Fruit fly (Drosophila melanogaster) whole organism, embryonic: ENCODE results near the gene CG31875.
A peak's percentile ranks its signal among the peaks of the same experiment; 100 is the strongest.

Experiments
- CG10209 ChIP-seq: fragments of 200-800 bp; sonication (Bioruptor generic); optimal IDR thresholded peaks from 3 replicates; lab custom pipeline; 2017; ENCODE audit warnings: missing biosample characterization, mild to moderate bottlenecking, missing genetic modification characterization, missing genetic modification reagents
- CG11093 ChIP-seq: fragments of 200-800 bp; sonication (Bioruptor generic); IDR thresholded peaks from 3 replicates; pipeline ENCODE4 v1.3.6; 2022; ENCODE audit warnings: missing biosample characterization, missing genetic modification characterization
- CG13123 ChIP-seq: fragments of 200-800 bp; sonication (Bioruptor generic); optimal IDR thresholded peaks from 2 replicates; lab custom pipeline; 2016; ENCODE audit warnings: missing biosample characterization, missing genetic modification characterization
- CG15601 ChIP-seq: fragments of 200-800 bp; sonication (Bioruptor generic); optimal IDR thresholded peaks from 3 replicates; lab custom pipeline; 2019; ENCODE audit warnings: missing biosample characterization, mild to moderate bottlenecking, missing genetic modification characterization, moderate library complexity
- CG15696 ChIP-seq: fragments of 200-800 bp; sonication (Bioruptor generic); optimal IDR thresholded peaks from 2 replicates; lab custom pipeline; 2019; ENCODE audit warnings: missing biosample characterization, mild to moderate bottlenecking, missing genetic modification characterization, moderate library complexity
- CG17912 ChIP-seq: fragments of 200-800 bp; sonication (Bioruptor generic); optimal IDR thresholded peaks from 2 replicates; lab custom pipeline; 2018; ENCODE audit warnings: missing biosample characterization, mild to moderate bottlenecking, missing genetic modification characterization
- CG18599 ChIP-seq: fragments of 200-800 bp; sonication (Bioruptor generic); optimal IDR thresholded peaks from 3 replicates; lab custom pipeline; 2017; ENCODE audit warnings: missing biosample characterization, missing genetic modification characterization, mild to moderate bottlenecking, moderate library complexity, missing genetic modification reagents
- CG34224 ChIP-seq: fragments of 200-800 bp; sonication (Bioruptor generic); IDR thresholded peaks from 3 replicates; pipeline ENCODE4 v1.3.6; 2022; ENCODE audit warnings: missing biosample characterization, missing genetic modification characterization; ENCODE audit not compliant: partially characterized antibody
- CG4707 ChIP-seq: fragments of 200-800 bp; sonication (Bioruptor generic); optimal IDR thresholded peaks from 2 replicates; lab custom pipeline; 2018; ENCODE audit warnings: missing biosample characterization, mild to moderate bottlenecking, missing genetic modification characterization, moderate library complexity
- CG5180 ChIP-seq: fragments of 200-800 bp; sonication (Bioruptor generic); optimal IDR thresholded peaks from 3 replicates; lab custom pipeline; 2017; ENCODE audit warnings: missing biosample characterization, missing genetic modification characterization, mild to moderate bottlenecking, moderate library complexity, missing genetic modification reagents
- CG6654 ChIP-seq: fragments of 200-800 bp; sonication (Bioruptor generic); optimal IDR thresholded peaks from 2 replicates; lab custom pipeline; 2017; ENCODE audit warnings: missing biosample characterization, mild to moderate bottlenecking, missing genetic modification characterization
- CG7987 ChIP-seq: fragments of 200-800 bp; sonication (Bioruptor generic); optimal IDR thresholded peaks from 2 replicates; lab custom pipeline; 2018; ENCODE audit warnings: missing biosample characterization, mild to moderate bottlenecking, missing genetic modification characterization, moderate library complexity
- CG8359 ChIP-seq: fragments of 200-800 bp; sonication (Bioruptor generic); optimal IDR thresholded peaks from 2 replicates; lab custom pipeline; 2017; ENCODE audit warnings: missing biosample characterization, mild to moderate bottlenecking, missing genetic modification characterization, borderline replicate concordance
- CG9437 ChIP-seq: fragments of 200-800 bp; sonication (Bioruptor generic); optimal IDR thresholded peaks from 2 replicates; lab custom pipeline; 2018; ENCODE audit warnings: missing biosample characterization, mild to moderate bottlenecking, missing genetic modification characterization
- CG9727 ChIP-seq: fragments of 200-800 bp; sonication (Bioruptor generic); optimal IDR thresholded peaks from 3 replicates; lab custom pipeline; 2017; ENCODE audit warnings: missing biosample characterization, mild to moderate bottlenecking, missing genetic modification characterization
- CTCF ChIP-seq: fragments of 200-800 bp; sonication (Bioruptor generic); optimal IDR thresholded peaks from 2 replicates; lab custom pipeline; 2017; ENCODE audit warnings: missing biosample characterization, mild to moderate bottlenecking, missing genetic modification characterization, moderate library complexity
- Deaf1 ChIP-seq: fragments of 200-800 bp; optimal IDR thresholded peaks from 3 replicates; lab custom pipeline; 2019; ENCODE audit warnings: missing biosample characterization, mild to moderate bottlenecking, missing genetic modification characterization, moderate library complexity
- Dll ChIP-seq: fragments of 200-800 bp; sonication (Bioruptor generic); IDR thresholded peaks from 4 replicates; pipeline ENCODE4 v1.3.6; 2022; ENCODE audit warnings: missing biosample characterization, missing genetic modification characterization; ENCODE audit not compliant: partially characterized antibody
- HHEX ChIP-seq: fragments of 200-800 bp; sonication (Bioruptor generic); optimal IDR thresholded peaks from 3 replicates; lab custom pipeline; 2017; ENCODE audit warnings: missing biosample characterization, mild to moderate bottlenecking, missing genetic modification characterization, missing genetic modification reagents
- HmgD ChIP-seq: fragments of 200-800 bp; sonication (Bioruptor generic); optimal IDR thresholded peaks from 3 replicates; lab custom pipeline; 2016; ENCODE audit warnings: missing biosample characterization, missing genetic modification characterization
- HmgZ ChIP-seq: fragments of 200-800 bp; sonication (Bioruptor generic); optimal IDR thresholded peaks from 2 replicates; lab custom pipeline; 2018; ENCODE audit warnings: missing biosample characterization, mild to moderate bottlenecking, missing genetic modification characterization
- Hr78 ChIP-seq, 2 experiments: fragments of 200-800 bp in 1 of 2; fragments of >200 bp in 1 of 2; sonication (Bioruptor generic) in 1 of 2; optimal IDR thresholded peaks; 2 replicates each; lab custom pipeline; 2017 to 2019; ENCODE audit warnings: missing biosample characterization in 2 of 2, missing genetic modification characterization in 2 of 2, mild to moderate bottlenecking in 1 of 2, moderate library complexity in 1 of 2
- Jarid2 ChIP-seq: fragments of 200-800 bp; sonication (Bioruptor generic); optimal IDR thresholded peaks from 3 replicates; lab custom pipeline; 2017; ENCODE audit warnings: mild to moderate bottlenecking, missing biosample characterization, missing genetic modification reagents, missing genetic modification characterization
- NC2β ChIP-seq: fragments of 200-800 bp; sonication (Bioruptor generic); optimal IDR thresholded peaks from 2 replicates; lab custom pipeline; 2016; ENCODE audit warnings: missing biosample characterization, missing genetic modification characterization
- NK7.1 ChIP-seq: fragments of 200-800 bp; sonication (Bioruptor generic); optimal IDR thresholded peaks from 3 replicates; lab custom pipeline; 2016; ENCODE audit warnings: missing biosample characterization, missing genetic modification characterization
- Oaz ChIP-seq: fragments of 200-800 bp; sonication (Bioruptor generic); IDR thresholded peaks from 2 replicates; pipeline ENCODE4 v1.3.6; 2022; ENCODE audit warnings: missing biosample characterization, missing genetic modification characterization
- Stat92E ChIP-seq, 3 experiments: fragments of >200 bp in 2 of 3; fragments of 200-800 bp in 1 of 3; sonication (Bioruptor generic) in 1 of 3; optimal IDR thresholded peaks; 2 replicates each; lab custom pipeline; 2017 to 2019; ENCODE audit warnings: missing biosample characterization in 3 of 3, missing genetic modification characterization in 3 of 3, mild to moderate bottlenecking in 1 of 3, moderate library complexity in 1 of 3
- TFAM ChIP-seq: fragments of 200-800 bp; sonication (Bioruptor generic); optimal IDR thresholded peaks from 2 replicates; lab custom pipeline; 2017; ENCODE audit warnings: missing biosample characterization, missing genetic modification characterization, inconsistent platforms
- ab ChIP-seq: fragments of 200-800 bp; sonication (Bioruptor generic); optimal IDR thresholded peaks from 2 replicates; lab custom pipeline; 2016; ENCODE audit warnings: missing biosample characterization, missing genetic modification characterization
- al ChIP-seq: fragments of 200-800 bp; sonication (Bioruptor generic); IDR thresholded peaks from 2 replicates; pipeline ENCODE4 v1.3.6; 2022; ENCODE audit warnings: missing biosample characterization, missing genetic modification characterization
- aop ChIP-seq: fragments of 200-800 bp; sonication (Bioruptor generic); IDR thresholded peaks from 2 replicates; pipeline ENCODE4 v1.3.6; 2022; ENCODE audit warnings: missing biosample characterization, missing genetic modification characterization
- btn ChIP-seq: fragments of 200-800 bp; sonication (Bioruptor generic); optimal IDR thresholded peaks from 2 replicates; lab custom pipeline; 2016; ENCODE audit warnings: missing biosample characterization, missing genetic modification characterization
- cad ChIP-seq: fragments of >200 bp; optimal IDR thresholded peaks from 2 replicates; lab custom pipeline; 2017; ENCODE audit warnings: missing biosample characterization, missing genetic modification characterization
- dpn ChIP-seq, 2 experiments: fragments of 200-800 bp; sonication (Bioruptor generic); optimal IDR thresholded peaks; 3 replicates each; lab custom pipeline; 2016; ENCODE audit warnings: missing biosample characterization in 2 of 2, missing genetic modification characterization in 2 of 2
- emc ChIP-seq: fragments of 200-800 bp; sonication (Bioruptor generic); optimal IDR thresholded peaks from 2 replicates; lab custom pipeline; 2016; ENCODE audit warnings: missing biosample characterization, missing genetic modification characterization
- fd102C ChIP-seq: fragments of 200-800 bp; sonication (Bioruptor generic); optimal IDR thresholded peaks from 2 replicates; lab custom pipeline; 2018; ENCODE audit warnings: missing biosample characterization, mild to moderate bottlenecking, missing genetic modification characterization, moderate library complexity
- ken ChIP-seq: fragments of 200-800 bp; sonication (Bioruptor generic); IDR thresholded peaks from 3 replicates; pipeline ENCODE4 v1.3.6; 2022; ENCODE audit warnings: missing biosample characterization, missing genetic modification characterization
- luna ChIP-seq: fragments of 200-800 bp; sonication (Bioruptor generic); optimal IDR thresholded peaks from 2 replicates; lab custom pipeline; 2016; ENCODE audit warnings: missing biosample characterization, missing genetic modification characterization
- mld ChIP-seq: fragments of 200-800 bp; sonication (Bioruptor generic); IDR thresholded peaks from 3 replicates; pipeline ENCODE4 v1.3.6; 2022; ENCODE audit warnings: missing biosample characterization, missing genetic modification characterization; ENCODE audit not compliant: partially characterized antibody
- repo ChIP-seq: fragments of 200-800 bp; sonication (Bioruptor generic); optimal IDR thresholded peaks from 2 replicates; lab custom pipeline; 2016; ENCODE audit warnings: missing biosample characterization, missing genetic modification characterization
- schlank ChIP-seq: fragments of 200-800 bp; sonication (Bioruptor generic); optimal IDR thresholded peaks from 2 replicates; lab custom pipeline; 2018; ENCODE audit warnings: missing biosample characterization, mild to moderate bottlenecking, missing genetic modification characterization
- scrt ChIP-seq: fragments of 200-800 bp; sonication (Bioruptor generic); optimal IDR thresholded peaks from 2 replicates; lab custom pipeline; 2018; ENCODE audit warnings: missing biosample characterization, mild to moderate bottlenecking, missing genetic modification characterization, moderate library complexity
- sd ChIP-seq: fragments of 200-800 bp; sonication (Bioruptor generic); optimal IDR thresholded peaks from 3 replicates; lab custom pipeline; 2018; ENCODE audit warnings: missing biosample characterization, mild to moderate bottlenecking, missing genetic modification characterization, moderate library complexity
- sens-2 ChIP-seq: fragments of 200-800 bp; sonication (Bioruptor generic); IDR thresholded peaks from 2 replicates; pipeline ENCODE4 v1.3.6; 2022; ENCODE audit warnings: missing biosample characterization, missing genetic modification characterization
- sob ChIP-seq: fragments of 200-800 bp; sonication (Bioruptor generic); IDR thresholded peaks from 2 replicates; pipeline ENCODE4 v1.3.6; 2022; ENCODE audit warnings: missing biosample characterization, missing genetic modification characterization
- stwl ChIP-seq: fragments of 200-800 bp; sonication (Bioruptor generic); optimal IDR thresholded peaks from 3 replicates; lab custom pipeline; 2018; ENCODE audit warnings: missing biosample characterization, mild to moderate bottlenecking, missing genetic modification characterization, moderate library complexity
- trh ChIP-seq: fragments of 200-800 bp; sonication (Bioruptor generic); optimal IDR thresholded peaks from 2 replicates; lab custom pipeline; 2016; ENCODE audit warnings: missing biosample characterization, missing genetic modification characterization
- unc-4 ChIP-seq: fragments of 200-800 bp; sonication (Bioruptor generic); IDR thresholded peaks from 2 replicates; pipeline ENCODE4 v1.3.6; 2022; ENCODE audit warnings: missing biosample characterization, missing genetic modification characterization; ENCODE audit not compliant: partially characterized antibody

The CG31875 gene

dm6 chr2L:9986402-9987350 is 15.9 kb downstream of the CG31875 start (continued):
- TF ChIP-seq CG17912 (GFP tag; lab: Kevin White, UChicago) (no peak), CG5180 (GFP tag; lab: Kevin White, UChicago) (no peak), sens-2 (GFP tag; lab: Robert Waterston, UW) (no peak), CG15696 (tag; lab: Kevin White, UChicago) (no peak), Deaf1 (no peak), scrt (no peak), schlank (tag; lab: Kevin White, UChicago) (no peak), CG13123 (GFP tag; lab: Kevin White, UChicago) (no peak), TFAM (GFP tag; lab: Kevin White, UChicago) (no peak), fd102C (GFP tag; lab: Kevin White, UChicago) (no peak), al (GFP tag; lab: Robert Waterston, UW) (no peak), Oaz (GFP tag; lab: Robert Waterston, UW) (no peak), CG7987 (no peak), HHEX (GFP tag; lab: Kevin White, UChicago) (peak; percentile 13), Dll (GFP tag; lab: Robert Waterston, UW) (no peak), CG9437 (no peak), Stat92E (GFP tag; optimal IDR thresholded peaks at IDR 0.05; lab: Kevin White, UChicago) (no peak), CG4707 (GFP tag; lab: Kevin White, UChicago) (no peak), CG18599 (GFP tag; lab: Kevin White, UChicago) (peak; percentile 29), HmgD (GFP tag; lab: Kevin White, UChicago) (no peak), CG15601 (peak; percentile 18), Hr78 (GFP tag; optimal IDR thresholded peaks at IDR 0.05; lab: Kevin White, UChicago) (peak in 1 of 2 experiments; percentile 30), unc-4 (GFP tag; lab: Robert Waterston, UW) (no peak), stwl (tag; lab: Kevin White, UChicago) (no peak), ken (peak; percentile 72), CG8359 (GFP tag; lab: Kevin White, UChicago) (peak; percentile 40), CG6654 (GFP tag; lab: Kevin White, UChicago) (no peak), HmgZ (tag; lab: Kevin White, UChicago) (no peak), cad (GFP tag; lab: Kevin White, UChicago) (no peak), dpn (GFP tag; optimal IDR thresholded peaks at IDR 0.05; lab: Kevin White, UChicago) (peak; percentile 20 to 56), CG9727 (GFP tag; lab: Kevin White, UChicago) (peak; percentile 29), CTCF (GFP tag; lab: Kevin White, UChicago) (no peak), ab (GFP tag; lab: Kevin White, UChicago) (no peak), CG34224 (GFP tag; lab: Robert Waterston, UW) (no peak), btn (peak; percentile 18), CG10209 (GFP tag; lab: Kevin White, UChicago) (peak; percentile 12), sob (GFP tag; lab: Robert Waterston, UW) (peak; percentile 17; the same call in 1 of the 2 replicates), NK7.1 (GFP tag; lab: Kevin White, UChicago) (no peak), trh (no peak), Jarid2 (GFP tag; lab: Kevin White, UChicago) (no peak), repo (GFP tag; lab: Kevin White, UChicago) (no peak), mld (no peak), aop (GFP tag; lab: Robert Waterston, UW) (no peak), emc (GFP tag; lab: Kevin White, UChicago) (no peak), luna (GFP tag; lab: Kevin White, UChicago) (no peak), CG11093 (peak; percentile 70), sd (tag; lab: Kevin White, UChicago) (no peak), NC2β (no peak)
